Fruit fly (Drosophila melanogaster) whole organism, prepupa: ENCODE data around the gene CG5445.

Experiments used
- CG10669 ChIP-seq: fragments of 200-800 bp; sonication (Bioruptor generic); optimal IDR thresholded peaks from 3 replicates; lab custom pipeline; 2018; ENCODE audit warnings: missing biosample characterization, mild to moderate bottlenecking, missing genetic modification characterization, moderate library complexity
- Gug ChIP-seq: fragments of 200-800 bp; sonication (Bioruptor generic); IDR thresholded peaks from 2 replicates; pipeline ENCODE4 v1.3.6; 2022; ENCODE audit warnings: missing biosample characterization, missing genetic modification characterization
- eg ChIP-seq: fragments of 200-800 bp; sonication (Bioruptor generic); IDR thresholded peaks from 3 replicates; pipeline ENCODE4 v1.3.6; 2022; ENCODE audit warnings: missing biosample characterization, missing genetic modification characterization
- fd85E ChIP-seq: fragments of 200-800 bp; sonication (Bioruptor generic); optimal IDR thresholded peaks from 3 replicates; lab custom pipeline; 2016; ENCODE audit warnings: missing biosample characterization, missing genetic modification characterization

DNA sequence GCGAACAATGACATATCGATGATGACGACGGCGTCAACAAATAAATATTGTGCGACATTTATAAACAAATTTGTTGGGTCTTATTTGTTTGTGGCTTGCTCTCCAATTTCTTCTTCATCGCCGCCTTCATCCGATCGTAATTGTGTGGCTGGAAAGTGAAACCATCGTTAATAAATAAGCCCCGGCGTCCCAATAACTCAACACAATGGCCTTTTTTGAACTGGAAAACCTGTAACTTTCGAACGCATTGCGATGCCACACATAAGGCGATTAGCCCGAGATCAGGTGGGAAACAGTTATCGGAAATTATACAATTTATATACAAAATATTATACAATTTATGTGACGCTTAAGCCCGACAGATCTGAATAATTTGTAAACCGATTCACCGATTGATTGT lies 45.8 kb upstream of the CG5445 start:
- TF ChIP-seq Gug (GFP tag; lab: Robert Waterston, UW) (no peak), fd85E (GFP tag; lab: Kevin White, UChicago) (no peak), CG10669 (GFP tag; lab: Kevin White, UChicago) (no peak), eg (GFP tag; lab: Robert Waterston, UW) (no peak)
